Worm (Caenorhabditis elegans): ENCODE data around the gene F09G2.1.

DNA sequence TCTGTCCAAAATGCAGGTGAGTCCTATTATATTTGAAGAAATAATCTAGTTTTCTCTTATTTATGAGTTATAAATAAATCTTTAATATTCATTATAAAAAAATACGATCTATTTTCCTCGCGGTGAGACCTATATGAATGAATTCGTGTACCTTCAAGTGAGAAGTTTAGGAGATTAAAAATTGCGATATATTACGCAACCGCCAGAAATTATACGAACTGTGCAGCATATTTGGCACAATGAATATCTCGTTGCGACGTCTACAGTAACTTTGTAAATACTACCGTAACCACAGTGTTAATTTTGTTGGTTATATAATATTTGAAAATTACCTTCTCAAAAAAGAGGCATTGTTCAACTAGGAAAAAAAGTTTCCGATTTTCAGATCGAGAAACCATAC, 24.3 kb downstream of the F09G2.1 start:
- TF ChIP-seq ama-1 (optimal IDR thresholded peaks at IDR 0.05) (no peak), ama-1 (GFP tag; optimal IDR thresholded peaks at IDR 0.05) (no peak), snpc-4 (GFP tag; optimal IDR thresholded peaks at IDR 0.05) (no peak), snpc-4 (tag; optimal IDR thresholded peaks at IDR 0.05) (no peak), F57A8.1 (GFP tag; optimal IDR thresholded peaks at IDR 0.05) (no peak), fkh-3 (tag; optimal IDR thresholded peaks at IDR 0.05) (no peak), snpc-1.1 (tag; optimal IDR thresholded peaks at IDR 0.05; ENCODE audit: insufficient read depth) (no peak), B0261.1 (tag; optimal IDR thresholded peaks at IDR 0.05) (no peak), ceh-100 (GFP tag; IDR thresholded peaks at IDR 0.05) (no peak)
